Fruit fly (Drosophila melanogaster) whole organism, embryonic: Measurements from ENCODE around the gene mirr.

ENCODE experiments used
- CG32772 ChIP-seq: fragments of 200-800 bp; sonication (Bioruptor generic); IDR thresholded peaks from 2 replicates; pipeline ENCODE4 v1.3.6; 2022; ENCODE audit warnings: missing biosample characterization, missing genetic modification characterization
- CG34422 ChIP-seq: fragments of 200-800 bp; sonication (Bioruptor generic); IDR thresholded peaks from 3 replicates; pipeline ENCODE4 v1.3.6; 2022; ENCODE audit warnings: missing biosample characterization, missing genetic modification characterization
- CG4328 ChIP-seq: fragments of 200-800 bp; sonication (Bioruptor generic); optimal IDR thresholded peaks from 3 replicates; lab custom pipeline; 2017; ENCODE audit warnings: missing biosample characterization, missing genetic modification reagents, missing genetic modification characterization
- CG7271 ChIP-seq: fragments of 200-800 bp; sonication (Bioruptor generic); optimal IDR thresholded peaks from 2 replicates; lab custom pipeline; 2018; ENCODE audit warnings: missing biosample characterization, mild to moderate bottlenecking, missing genetic modification characterization, moderate library complexity
- CG8359 ChIP-seq: fragments of 200-800 bp; sonication (Bioruptor generic); optimal IDR thresholded peaks from 2 replicates; lab custom pipeline; 2017; ENCODE audit warnings: missing biosample characterization, mild to moderate bottlenecking, missing genetic modification characterization, borderline replicate concordance
- Dfd ChIP-seq, 2 experiments: fragments of >200 bp; optimal IDR thresholded peaks; 2 replicates each; lab custom pipeline; 2017; ENCODE audit warnings: missing biosample characterization in 2 of 2, missing genetic modification characterization in 2 of 2
- rib ChIP-seq: fragments of 200-800 bp; sonication (Bioruptor generic); IDR thresholded peaks from 2 replicates; pipeline ENCODE4 v1.3.6; 2022; ENCODE audit warnings: missing biosample characterization, missing genetic modification characterization
- sob ChIP-seq: fragments of 200-800 bp; sonication (Bioruptor generic); IDR thresholded peaks from 2 replicates; pipeline ENCODE4 v1.3.6; 2022; ENCODE audit warnings: missing biosample characterization, missing genetic modification characterization
- usp ChIP-seq: fragments of >200 bp; optimal IDR thresholded peaks from 2 replicates; lab custom pipeline; 2017; ENCODE audit warnings: missing biosample characterization, missing genetic modification characterization

dm6 chr3L:12646102-12646501 is 47.3 kb upstream of the mirr start:
- TF ChIP-seq CG7271, result no peak
- no peak for TF ChIP-seq CG4328 (GFP tag; lab: Kevin White, UChicago)
- no peak for TF ChIP-seq rib
- TF ChIP-seq usp (GFP tag; lab: Kevin White, UChicago), result no peak
- no peak for TF ChIP-seq CG32772 (GFP tag; lab: Robert Waterston, UW)
- no peak for TF ChIP-seq sob
- no peak for TF ChIP-seq CG8359 (GFP tag; lab: Kevin White, UChicago)
- TF ChIP-seq CG34422 (GFP tag; lab: Robert Waterston, UW), result no peak
- no peak for TF ChIP-seq Dfd (GFP tag; optimal IDR thresholded peaks at IDR 0.05; lab: Kevin White, UChicago)
